Worm (Caenorhabditis elegans) whole organism, L1 larva: ENCODE measurements around the gene C34C12.9.
A peak's percentile ranks its signal among the peaks of the same experiment; 100 is the strongest.

Source experiments
- C04F5.9 ChIP-seq: sonication (generic microtip); optimal IDR thresholded peaks from 2 replicates; lab custom pipeline; 2016; ENCODE audit warnings: missing genetic modification characterization, missing compliant biosample characterization
- C16A3.4 ChIP-seq: fragments of 150-350 bp; optimal IDR thresholded peaks from 2 replicates; lab custom pipeline; 2014; ENCODE audit warnings: missing biosample characterization, missing genetic modification characterization
- C34B4.2 ChIP-seq: sonication (generic microtip); optimal IDR thresholded peaks from 2 replicates; lab custom pipeline; 2017; ENCODE audit warnings: mild to moderate bottlenecking, missing genetic modification characterization, missing compliant biosample characterization
- F16B12.6 ChIP-seq: fragments of 150-350 bp; optimal IDR thresholded peaks from 2 replicates; lab custom pipeline; 2014; ENCODE audit warnings: missing biosample characterization, missing genetic modification characterization
- aly-2 ChIP-seq: fragments of 150-350 bp; optimal IDR thresholded peaks from 2 replicates; lab custom pipeline; 2014; ENCODE audit warnings: missing biosample characterization, missing genetic modification characterization
- ama-1 ChIP-seq: fragments of 150-350 bp; optimal IDR thresholded peaks from 2 replicates; lab custom pipeline; 2014
- ceh-63 ChIP-seq: fragments of 200-800 bp; sonication (Bioruptor generic); optimal IDR thresholded peaks from 2 replicates; lab custom pipeline; 2018; ENCODE audit warnings: mild to moderate bottlenecking, missing genetic modification characterization, missing compliant biosample characterization
- ceh-8 ChIP-seq: fragments of 200-800 bp; sonication (Bioruptor generic); optimal IDR thresholded peaks from 2 replicates; lab custom pipeline; 2018; ENCODE audit warnings: mild to moderate bottlenecking, missing genetic modification characterization, moderate library complexity, missing compliant biosample characterization
- ceh-82 ChIP-seq, 3 experiments: fragments of 150-350 bp in 1 of 3; sonication (generic microtip) in 2 of 3; optimal IDR thresholded peaks; 2 replicates each; lab custom pipeline; 2014 to 2017; ENCODE audit warnings: missing biosample characterization in 3 of 3, missing genetic modification characterization in 3 of 3
- ceh-88 ChIP-seq: fragments of 200-800 bp; sonication (Bioruptor generic); IDR thresholded peaks from 2 replicates; pipeline ENCODE4 v1.3.6; 2022; ENCODE audit warnings: missing genetic modification characterization, missing compliant biosample characterization
- dpl-1 ChIP-seq, 3 experiments: fragments of 150-350 bp in 2 of 3; sonication (generic microtip) in 1 of 3; optimal IDR thresholded peaks; 2 replicates each; lab custom pipeline; 2014 to 2017; ENCODE audit warnings: missing biosample characterization in 3 of 3, missing genetic modification characterization in 3 of 3, missing genetic modification reagents in 3 of 3
- efl-1 ChIP-seq, 4 experiments: fragments of 150-350 bp; optimal IDR thresholded peaks in 3 of 4; peaks in 1 of 4; 1 replicate in 1 of 4; 2 replicates in 3 of 4; lab custom pipeline; 2014; ENCODE audit warnings: missing biosample characterization in 2 of 4, missing genetic modification characterization in 2 of 4, missing genetic modification reagents in 2 of 4
- egl-13 ChIP-seq: sonication (generic microtip); optimal IDR thresholded peaks from 2 replicates; lab custom pipeline; 2016; ENCODE audit warnings: missing genotype, missing genetic modification reagents, missing genetic modification characterization, missing compliant biosample characterization
- ets-5 ChIP-seq: fragments of 200-800 bp; sonication (Bioruptor generic); IDR thresholded peaks from 2 replicates; pipeline ENCODE4 v1.3.6; 2022; ENCODE audit warnings: missing genetic modification characterization, missing compliant biosample characterization
- fkh-10 ChIP-seq: sonication (generic microtip); optimal IDR thresholded peaks from 2 replicates; lab custom pipeline; 2017; ENCODE audit warnings: missing biosample characterization, missing genetic modification reagents, missing genetic modification characterization
- fkh-8 ChIP-seq: sonication (generic microtip); optimal IDR thresholded peaks from 2 replicates; lab custom pipeline; 2016; ENCODE audit warnings: mild to moderate bottlenecking, missing genetic modification characterization, missing compliant biosample characterization
- grh-1 ChIP-seq: fragments of 200-800 bp; sonication (Bioruptor generic); IDR thresholded peaks from 2 replicates; pipeline ENCODE4 v1.3.6; 2022; ENCODE audit warnings: missing genetic modification reagents, missing genetic modification characterization, missing compliant biosample characterization
- hlh-4 ChIP-seq: sonication (generic microtip); optimal IDR thresholded peaks from 2 replicates; lab custom pipeline; 2016; ENCODE audit warnings: mild to moderate bottlenecking, missing genetic modification characterization, missing compliant biosample characterization
- hpl-2 ChIP-seq: fragments of 150-350 bp; optimal IDR thresholded peaks from 2 replicates; lab custom pipeline; 2014; ENCODE audit warnings: missing biosample characterization, missing genetic modification reagents, missing genetic modification characterization
- isw-1 ChIP-seq: fragments of 200-800 bp; sonication (Bioruptor generic); IDR thresholded peaks from 2 replicates; pipeline ENCODE4 v1.3.6; 2022; ENCODE audit warnings: missing genetic modification characterization, missing compliant biosample characterization
- jun-1 ChIP-seq: fragments of 150-350 bp; optimal IDR thresholded peaks from 2 replicates; lab custom pipeline; 2014; ENCODE audit warnings: missing biosample characterization, missing genetic modification reagents, missing genetic modification characterization
- lin-14 ChIP-seq: fragments of 200-800 bp; sonication (Bioruptor generic); optimal IDR thresholded peaks from 2 replicates; lab custom pipeline; 2018; ENCODE audit warnings: mild to moderate bottlenecking, missing genetic modification characterization, moderate library complexity, missing compliant biosample characterization
- lin-15B ChIP-seq: fragments of 150-350 bp; sonication (generic microtip); optimal IDR thresholded peaks from 3 replicates; lab custom pipeline; 2014; ENCODE audit warnings: missing biosample characterization, missing genetic modification characterization
- lin-35 ChIP-seq, 2 experiments: fragments of 150-350 bp; optimal IDR thresholded peaks; 2 replicates each; lab custom pipeline; 2014; ENCODE audit warnings: missing biosample characterization in 2 of 2, missing genetic modification characterization in 2 of 2, missing genetic modification reagents in 2 of 2
- lin-39 ChIP-seq: fragments of 150-350 bp; optimal IDR thresholded peaks from 2 replicates; lab custom pipeline; 2014; ENCODE audit warnings: missing biosample characterization, missing genetic modification reagents, missing genetic modification characterization
- mef-2 ChIP-seq: fragments of 150-350 bp; optimal IDR thresholded peaks from 2 replicates; lab custom pipeline; 2014; ENCODE audit warnings: missing biosample characterization, missing genetic modification characterization
- mep-1 ChIP-seq: fragments of 150-350 bp; optimal IDR thresholded peaks from 2 replicates; lab custom pipeline; 2014; ENCODE audit warnings: missing biosample characterization, missing genetic modification characterization
- nhr-11 ChIP-seq: fragments of 150-350 bp; optimal IDR thresholded peaks from 2 replicates; lab custom pipeline; 2014; ENCODE audit warnings: missing biosample characterization, missing genetic modification characterization
- nhr-237 ChIP-seq: fragments of 150-350 bp; optimal IDR thresholded peaks from 2 replicates; lab custom pipeline; 2014; ENCODE audit warnings: missing biosample characterization, missing genetic modification characterization
- nhr-71 ChIP-seq: sonication (generic microtip); optimal IDR thresholded peaks from 2 replicates; lab custom pipeline; 2016; ENCODE audit warnings: mild to moderate bottlenecking, missing genetic modification characterization, moderate library complexity, missing compliant biosample characterization
- nhr-77 ChIP-seq: fragments of 150-350 bp; optimal IDR thresholded peaks from 2 replicates; lab custom pipeline; 2014; ENCODE audit warnings: missing biosample characterization, missing genetic modification characterization
- nhr-84 ChIP-seq: sonication (generic microtip); optimal IDR thresholded peaks from 2 replicates; lab custom pipeline; 2017; ENCODE audit warnings: missing biosample characterization, missing genetic modification characterization
- nhr-85 ChIP-seq: sonication (generic microtip); peaks from one replicate; lab custom pipeline; 2016; ENCODE audit warnings: missing genetic modification characterization, inconsistent platforms, missing compliant biosample characterization
- nhr-90 ChIP-seq: sonication (generic microtip); optimal IDR thresholded peaks from 2 replicates; lab custom pipeline; 2016; ENCODE audit warnings: mild to moderate bottlenecking, missing genetic modification characterization, missing compliant biosample characterization; ENCODE audit not compliant: poor library complexity
- pag-3 ChIP-seq: sonication (generic microtip); optimal IDR thresholded peaks from 2 replicates; lab custom pipeline; 2017; ENCODE audit warnings: missing genetic modification characterization, mild to moderate bottlenecking, missing compliant biosample characterization, antibody characterized with exemption, borderline replicate concordance; ENCODE audit not compliant: insufficient read depth
- pqm-1 ChIP-seq: sonication (generic microtip); optimal IDR thresholded peaks from 3 replicates; lab custom pipeline; 2017; ENCODE audit warnings: missing biosample characterization, missing genetic modification characterization
- rnt-1 ChIP-seq: sonication (generic microtip); optimal IDR thresholded peaks from 2 replicates; lab custom pipeline; 2016; ENCODE audit warnings: mild to moderate bottlenecking, missing genetic modification characterization, moderate library complexity, missing compliant biosample characterization
- skn-1 ChIP-seq: fragments of 150-350 bp; optimal IDR thresholded peaks from 2 replicates; lab custom pipeline; 2014; ENCODE audit warnings: missing biosample characterization, missing genetic modification characterization
- snu-23 ChIP-seq: sonication (generic microtip); optimal IDR thresholded peaks from 2 replicates; lab custom pipeline; 2016; ENCODE audit warnings: missing genetic modification characterization, missing compliant biosample characterization
- sptf-1 ChIP-seq: fragments of 150-350 bp; optimal IDR thresholded peaks from 2 replicates; lab custom pipeline; 2014; ENCODE audit warnings: missing biosample characterization, missing genetic modification characterization
- sup-37 ChIP-seq: fragments of 200-800 bp; sonication (Bioruptor generic); optimal IDR thresholded peaks from 2 replicates; lab custom pipeline; 2018; ENCODE audit warnings: mild to moderate bottlenecking, missing genetic modification characterization, missing compliant biosample characterization
- unc-130 ChIP-seq: fragments of 150-350 bp; optimal IDR thresholded peaks from 2 replicates; lab custom pipeline; 2017; ENCODE audit warnings: missing biosample characterization, missing genetic modification characterization, inconsistent platforms
- unc-30 ChIP-seq: sonication (generic microtip); optimal IDR thresholded peaks from 2 replicates; lab custom pipeline; 2017; ENCODE audit warnings: missing biosample characterization, missing genetic modification characterization
- unc-62 ChIP-seq: fragments of 150-350 bp; optimal IDR thresholded peaks from 2 replicates; lab custom pipeline; 2014; ENCODE audit warnings: missing biosample characterization, missing genetic modification reagents, missing genetic modification characterization
- unc-98 ChIP-seq: fragments of 200-800 bp; sonication (Bioruptor generic); IDR thresholded peaks from 2 replicates; pipeline ENCODE4 v1.3.6; 2022; ENCODE audit warnings: missing genetic modification characterization, missing compliant biosample characterization
- vab-15 ChIP-seq: sonication (generic microtip); optimal IDR thresholded peaks from 2 replicates; lab custom pipeline; 2017; ENCODE audit warnings: missing genotype, mild to moderate bottlenecking, missing genetic modification characterization, missing compliant biosample characterization
- zag-1 ChIP-seq: fragments of 150-350 bp; optimal IDR thresholded peaks from 2 replicates; lab custom pipeline; 2014; ENCODE audit warnings: missing biosample characterization, missing genetic modification characterization
- ztf-4 ChIP-seq: fragments of 150-350 bp; optimal IDR thresholded peaks from 2 replicates; lab custom pipeline; 2014; ENCODE audit warnings: missing biosample characterization, missing genetic modification characterization

The C34C12.9 gene

DNA sequence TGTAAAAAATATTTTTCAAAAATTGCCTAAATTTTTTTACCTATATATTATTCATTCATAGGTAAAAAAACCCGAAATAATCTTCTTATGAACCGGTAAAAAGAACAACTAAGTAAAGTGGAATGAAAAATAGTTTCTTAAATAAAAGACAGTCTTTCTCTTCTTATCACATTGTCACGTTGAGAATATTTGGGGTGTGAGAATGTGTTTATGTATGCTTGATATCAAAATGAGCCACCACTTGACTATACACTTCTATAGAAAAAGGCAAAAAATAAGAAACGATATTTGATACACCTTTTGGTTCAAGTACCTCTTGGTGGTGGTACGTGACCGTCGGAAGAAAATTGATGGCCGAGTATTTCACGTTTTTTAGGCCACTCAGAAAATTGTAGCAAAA is 44.2 kb upstream of the C34C12.9 start, which contains the start of gene hmit-1.3:
Gene hmit-1.3 (minus strand): TSS at position 103 of the 400 bp plus-strand sequence.
- TF ChIP-seq lin-35 (GFP tag; optimal IDR thresholded peaks at IDR 0.05; lab: Kevin White, UChicago), result peak in 1 of 2 experiments; percentile 9
- TF ChIP-seq unc-62 (GFP tag; lab: Kevin White, UChicago), result no peak
- no peak for TF ChIP-seq rnt-1 (tag; lab: Kevin White, UChicago)
- no peak for TF ChIP-seq hpl-2
- TF ChIP-seq fkh-8 (tag; lab: Kevin White, UChicago), result no peak
- no peak for TF ChIP-seq pqm-1
- TF ChIP-seq, all 84 proteins: peak for 1

DNA sequence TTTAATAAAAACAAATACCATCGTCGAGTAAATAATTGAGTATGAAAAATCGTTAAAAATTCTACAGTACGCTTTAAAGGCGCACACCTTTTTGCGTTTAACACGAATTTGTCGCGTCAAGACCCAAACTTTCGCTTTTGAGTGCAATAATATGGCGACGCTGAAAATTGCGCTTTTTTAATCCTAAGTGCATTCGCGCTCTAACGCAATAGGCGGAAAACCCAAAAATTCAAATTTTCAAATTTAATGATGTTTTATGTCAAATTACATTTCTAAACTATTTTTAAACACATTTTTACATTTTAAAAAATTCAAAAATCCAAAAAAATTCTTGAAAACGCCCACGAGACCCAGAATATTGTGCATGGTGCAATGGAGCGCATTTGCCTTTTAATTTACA is 36.5 kb upstream of the C34C12.9 start:
- peak; percentile 26 to 52 for TF ChIP-seq efl-1 (optimal IDR thresholded peaks at IDR 0.05; lab: Kevin White, UChicago)
- TF ChIP-seq efl-1 (GFP tag; optimal IDR thresholded peaks at IDR 0.05 in 1 of 2; lab: Kevin White, UChicago), result peak; percentile 48 to 96
- peak in 1 of 2 experiments; percentile 67 for TF ChIP-seq lin-35 (GFP tag; optimal IDR thresholded peaks at IDR 0.05; lab: Kevin White, UChicago)
- TF ChIP-seq nhr-11 (tag; lab: Kevin White, UChicago), result no peak
- TF ChIP-seq dpl-1 (GFP tag; optimal IDR thresholded peaks at IDR 0.05; lab: Kevin White, UChicago), result peak in 2 of 3 experiments; percentile 37 to 46
- TF ChIP-seq mep-1 (tag; lab: Kevin White, UChicago), result no peak
- no peak for TF ChIP-seq sptf-1 (tag; lab: Kevin White, UChicago)
- TF ChIP-seq nhr-77 (tag; lab: Kevin White, UChicago), result no peak

DNA sequence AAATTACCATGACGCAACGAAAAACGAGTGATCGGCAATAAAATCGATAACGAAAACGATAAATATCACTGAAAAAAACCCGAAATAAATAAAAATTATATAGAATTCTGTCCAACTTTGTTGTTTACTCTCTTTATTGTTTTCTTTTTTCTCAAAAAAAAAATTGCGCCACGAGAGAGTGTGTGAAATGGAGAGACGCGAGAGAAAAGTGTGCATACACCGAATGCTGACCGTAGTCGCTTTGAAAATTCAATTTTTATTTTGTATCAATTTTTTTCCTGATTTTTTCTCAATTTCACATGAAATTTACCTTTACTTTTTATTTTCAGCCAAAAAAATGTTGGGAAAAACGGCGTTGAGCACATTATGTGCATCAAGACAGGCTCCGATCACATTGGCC is 34.6 kb upstream of the C34C12.9 start, which contains the start of the genes M01F1.4 and mrpl-35:
Gene M01F1.4 (minus strand): TSS at position 126 of the 400 bp plus-strand sequence.
Gene mrpl-35 (plus strand): TSS at position 330 of the 400 bp plus-strand sequence.
- TF ChIP-seq nhr-85 (tag; lab: Kevin White, UChicago) (no peak), lin-35 (GFP tag; optimal IDR thresholded peaks at IDR 0.05; lab: Kevin White, UChicago) (peak; percentile 61 to 70), ceh-88 (GFP tag; lab: Robert Waterston, UW) (no peak), nhr-90 (tag; lab: Kevin White, UChicago) (peak; percentile 4), ztf-4 (tag; lab: Kevin White, UChicago) (no peak), lin-15B (tag; lab: Kevin White, UChicago) (no peak), unc-62 (GFP tag; lab: Kevin White, UChicago) (no peak), ama-1 (no peak), hlh-4 (tag; lab: Kevin White, UChicago) (no peak), hpl-2 (no peak), fkh-10 (GFP tag; lab: Kevin White, UChicago) (no peak), lin-14 (GFP tag; lab: Kevin White, UChicago) (peak; percentile 72), nhr-237 (tag; lab: Kevin White, UChicago) (no peak), ceh-63 (GFP tag; lab: Kevin White, UChicago) (no peak), F16B12.6 (tag; lab: Kevin White, UChicago) (peak; percentile 90), ceh-82 (tag; optimal IDR thresholded peaks at IDR 0.05; lab: Kevin White, UChicago) (peak in 1 of 3 experiments; percentile 59), ets-5 (no peak), mef-2 (no peak), unc-130 (tag; lab: Kevin White, UChicago) (peak; percentile 26), egl-13 (tag; lab: Kevin White, UChicago) (no peak), unc-98 (GFP tag; lab: Robert Waterston, UW) (no peak), zag-1 (tag; lab: Kevin White, UChicago) (no peak), nhr-84 (tag; lab: Kevin White, UChicago) (no peak), unc-30 (tag; lab: Kevin White, UChicago) (no peak), lin-39 (tag; lab: Kevin White, UChicago) (no peak), sup-37 (GFP tag; lab: Kevin White, UChicago) (no peak), pag-3 (tag; lab: Kevin White, UChicago) (no peak), nhr-77 (tag; lab: Kevin White, UChicago) (no peak), isw-1 (GFP tag; lab: Robert Waterston, UW) (no peak; the same call in 1 of the 2 replicates), aly-2 (tag; lab: Kevin White, UChicago) (no peak), fkh-8 (tag; lab: Kevin White, UChicago) (peak; percentile 4), skn-1 (tag; lab: Kevin White, UChicago) (peak; percentile 72), C34B4.2 (no peak), nhr-11 (tag; lab: Kevin White, UChicago) (no peak), nhr-71 (tag; lab: Kevin White, UChicago) (peak; percentile 65), vab-15 (no peak), C04F5.9 (tag; lab: Kevin White, UChicago) (peak; percentile 8), grh-1 (no peak), dpl-1 (GFP tag; optimal IDR thresholded peaks at IDR 0.05; lab: Kevin White, UChicago) (peak; percentile 34 to 78 (median 61)), jun-1 (tag; lab: Kevin White, UChicago) (no peak), ceh-8 (GFP tag; lab: Kevin White, UChicago) (no peak), snu-23 (peak; percentile 69), C16A3.4 (tag; lab: Kevin White, UChicago) (peak; percentile 3)
